Worm (Caenorhabditis elegans) whole organism, L1 larva: ENCODE measurements around the gene otub-1.
A peak's percentile ranks its signal among the peaks of the same experiment; 100 is the strongest.
"Not testable (repeated sequence)": the region's sequence is repeated elsewhere in the genome, so short reads cannot be mapped to it uniquely, and the experiment has no call there.

ENCODE experiments used
- C16A3.4 ChIP-seq: fragments of 150-350 bp; optimal IDR thresholded peaks from 2 replicates; lab custom pipeline; 2014; ENCODE audit warnings: missing biosample characterization, missing genetic modification characterization
- dpl-1 ChIP-seq, 3 experiments: fragments of 150-350 bp in 2 of 3; sonication (generic microtip) in 1 of 3; optimal IDR thresholded peaks; 2 replicates each; lab custom pipeline; 2014 to 2017; ENCODE audit warnings: missing biosample characterization in 3 of 3, missing genetic modification characterization in 3 of 3, missing genetic modification reagents in 3 of 3
- dsc-1 ChIP-seq: sonication (generic microtip); optimal IDR thresholded peaks from 2 replicates; lab custom pipeline; 2016; ENCODE audit warnings: mild to moderate bottlenecking, missing genetic modification characterization, missing compliant biosample characterization
- efl-1 ChIP-seq, 4 experiments: fragments of 150-350 bp; optimal IDR thresholded peaks in 3 of 4; peaks in 1 of 4; 1 replicate in 1 of 4; 2 replicates in 3 of 4; lab custom pipeline; 2014; ENCODE audit warnings: missing biosample characterization in 2 of 4, missing genetic modification characterization in 2 of 4, missing genetic modification reagents in 2 of 4
- efl-3 ChIP-seq: fragments of 200-800 bp; sonication (Bioruptor generic); optimal IDR thresholded peaks from 2 replicates; lab custom pipeline; 2018; ENCODE audit warnings: mild to moderate bottlenecking, missing genetic modification characterization, missing compliant biosample characterization
- egl-27 ChIP-seq, 2 experiments: fragments of 150-350 bp in 1 of 2; sonication (generic microtip); optimal IDR thresholded peaks; 3 replicates each; lab custom pipeline; 2017 to 2018; ENCODE audit warnings: missing biosample characterization in 2 of 2, missing genetic modification characterization in 2 of 2, missing genetic modification reagents in 2 of 2
- elt-2 ChIP-seq: sonication (generic microtip); optimal IDR thresholded peaks from 2 replicates; lab custom pipeline; 2016; ENCODE audit warnings: missing genetic modification characterization, mild to moderate bottlenecking, inconsistent platforms, missing compliant biosample characterization, missing genetic modification reagents
- fkh-10 ChIP-seq: sonication (generic microtip); optimal IDR thresholded peaks from 2 replicates; lab custom pipeline; 2017; ENCODE audit warnings: missing biosample characterization, missing genetic modification reagents, missing genetic modification characterization
- fkh-8 ChIP-seq: sonication (generic microtip); optimal IDR thresholded peaks from 2 replicates; lab custom pipeline; 2016; ENCODE audit warnings: mild to moderate bottlenecking, missing genetic modification characterization, missing compliant biosample characterization
- grh-1 ChIP-seq: fragments of 200-800 bp; sonication (Bioruptor generic); IDR thresholded peaks from 2 replicates; pipeline ENCODE4 v1.3.6; 2022; ENCODE audit warnings: missing genetic modification reagents, missing genetic modification characterization, missing compliant biosample characterization
- hlh-4 ChIP-seq: sonication (generic microtip); optimal IDR thresholded peaks from 2 replicates; lab custom pipeline; 2016; ENCODE audit warnings: mild to moderate bottlenecking, missing genetic modification characterization, missing compliant biosample characterization
- lin-13 ChIP-seq: fragments of 150-350 bp; optimal IDR thresholded peaks from 2 replicates; lab custom pipeline; 2014; ENCODE audit warnings: missing biosample characterization, missing genetic modification reagents, missing genetic modification characterization
- lin-14 ChIP-seq: fragments of 200-800 bp; sonication (Bioruptor generic); optimal IDR thresholded peaks from 2 replicates; lab custom pipeline; 2018; ENCODE audit warnings: mild to moderate bottlenecking, missing genetic modification characterization, moderate library complexity, missing compliant biosample characterization
- lin-35 ChIP-seq, 2 experiments: fragments of 150-350 bp; optimal IDR thresholded peaks; 2 replicates each; lab custom pipeline; 2014; ENCODE audit warnings: missing biosample characterization in 2 of 2, missing genetic modification characterization in 2 of 2, missing genetic modification reagents in 2 of 2
- mep-1 ChIP-seq: fragments of 150-350 bp; optimal IDR thresholded peaks from 2 replicates; lab custom pipeline; 2014; ENCODE audit warnings: missing biosample characterization, missing genetic modification characterization
- nhr-19 ChIP-seq: fragments of 200-800 bp; sonication (Bioruptor generic); conservative IDR thresholded peaks from 2 replicates; pipeline ENCODE4 v1.3.6; 2022; ENCODE audit warnings: missing genetic modification characterization, missing compliant biosample characterization
- nhr-20 ChIP-seq: sonication (generic microtip); optimal IDR thresholded peaks from 2 replicates; lab custom pipeline; 2016; ENCODE audit warnings: mild to moderate bottlenecking, missing genetic modification characterization, missing compliant biosample characterization
- nhr-47 ChIP-seq: sonication (generic microtip); optimal IDR thresholded peaks from 2 replicates; lab custom pipeline; 2016; ENCODE audit warnings: mild to moderate bottlenecking, missing genetic modification characterization, moderate library complexity, missing compliant biosample characterization
- nhr-71 ChIP-seq: sonication (generic microtip); optimal IDR thresholded peaks from 2 replicates; lab custom pipeline; 2016; ENCODE audit warnings: mild to moderate bottlenecking, missing genetic modification characterization, moderate library complexity, missing compliant biosample characterization
- nhr-84 ChIP-seq: sonication (generic microtip); optimal IDR thresholded peaks from 2 replicates; lab custom pipeline; 2017; ENCODE audit warnings: missing biosample characterization, missing genetic modification characterization
- nhr-85 ChIP-seq: sonication (generic microtip); peaks from one replicate; lab custom pipeline; 2016; ENCODE audit warnings: missing genetic modification characterization, inconsistent platforms, missing compliant biosample characterization
- nhr-90 ChIP-seq: sonication (generic microtip); optimal IDR thresholded peaks from 2 replicates; lab custom pipeline; 2016; ENCODE audit warnings: mild to moderate bottlenecking, missing genetic modification characterization, missing compliant biosample characterization; ENCODE audit not compliant: poor library complexity
- pqm-1 ChIP-seq: sonication (generic microtip); optimal IDR thresholded peaks from 3 replicates; lab custom pipeline; 2017; ENCODE audit warnings: missing biosample characterization, missing genetic modification characterization
- rnt-1 ChIP-seq: sonication (generic microtip); optimal IDR thresholded peaks from 2 replicates; lab custom pipeline; 2016; ENCODE audit warnings: mild to moderate bottlenecking, missing genetic modification characterization, moderate library complexity, missing compliant biosample characterization
- snpc-4 ChIP-seq: fragments of 150-350 bp; optimal IDR thresholded peaks from 2 replicates; lab custom pipeline; 2014; ENCODE audit warnings: missing biosample characterization, missing genetic modification characterization
- sptf-1 ChIP-seq: fragments of 150-350 bp; optimal IDR thresholded peaks from 2 replicates; lab custom pipeline; 2014; ENCODE audit warnings: missing biosample characterization, missing genetic modification characterization
- sup-37 ChIP-seq: fragments of 200-800 bp; sonication (Bioruptor generic); optimal IDR thresholded peaks from 2 replicates; lab custom pipeline; 2018; ENCODE audit warnings: mild to moderate bottlenecking, missing genetic modification characterization, missing compliant biosample characterization
- swsn-7 ChIP-seq: sonication (generic microtip); optimal IDR thresholded peaks from 2 replicates; lab custom pipeline; 2016; ENCODE audit warnings: missing genetic modification characterization, missing compliant biosample characterization
- tbx-2 ChIP-seq: sonication (generic microtip); optimal IDR thresholded peaks from 2 replicates; lab custom pipeline; 2016; ENCODE audit warnings: missing genetic modification characterization, missing compliant biosample characterization
- vab-15 ChIP-seq: sonication (generic microtip); optimal IDR thresholded peaks from 2 replicates; lab custom pipeline; 2017; ENCODE audit warnings: missing genotype, mild to moderate bottlenecking, missing genetic modification characterization, missing compliant biosample characterization
- xbp-1 ChIP-seq: sonication (generic microtip); optimal IDR thresholded peaks from 2 replicates; lab custom pipeline; 2016; ENCODE audit warnings: missing genetic modification characterization, missing compliant biosample characterization
- ztf-4 ChIP-seq: fragments of 150-350 bp; optimal IDR thresholded peaks from 2 replicates; lab custom pipeline; 2014; ENCODE audit warnings: missing biosample characterization, missing genetic modification characterization

otub-1 gene

DNA sequence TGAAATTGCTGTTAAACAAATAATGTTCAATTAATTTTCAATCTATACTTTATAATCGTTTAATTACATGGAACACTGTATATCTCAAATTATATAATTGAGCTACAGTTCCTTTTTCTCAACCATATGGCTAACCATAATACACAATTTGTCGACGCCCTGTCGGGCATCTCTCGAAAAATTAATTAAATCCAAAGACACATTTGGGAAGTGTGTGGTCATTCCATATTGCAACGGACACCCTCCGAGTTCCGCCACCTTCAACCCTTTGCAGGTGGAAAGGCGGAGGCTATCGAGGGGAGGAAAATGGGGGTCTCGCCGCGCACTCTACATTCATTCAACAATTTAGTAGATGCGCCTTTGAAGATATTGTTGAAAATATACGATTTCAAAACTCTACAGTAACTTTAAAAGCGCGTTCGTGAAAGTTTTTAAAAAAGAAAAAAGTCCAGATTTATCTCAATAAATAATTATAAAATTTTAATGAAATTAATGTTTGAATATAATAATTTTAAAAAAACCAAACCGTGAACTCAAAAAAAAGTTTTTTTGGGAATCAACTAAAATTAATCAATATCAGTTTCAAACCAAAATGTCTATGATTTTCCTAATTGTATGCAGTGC lies 37.1 kb upstream of the otub-1 start, which contains the start of gene F14H8.8:
F14H8.8 (plus strand) TSS at position 574 of the 624 bp plus-strand sequence.
- peak; percentile 43 for TF ChIP-seq swsn-7 (tag; lab: Kevin White, UChicago)
- TF ChIP-seq nhr-85 (tag; lab: Kevin White, UChicago), result peak; percentile 78
- TF ChIP-seq vab-15 (tag; lab: Kevin White, UChicago), result no peak
- no peak for TF ChIP-seq sup-37 (GFP tag; lab: Kevin White, UChicago)
- TF ChIP-seq nhr-19, result peak; percentile 69
- TF ChIP-seq nhr-90 (tag; lab: Kevin White, UChicago), result peak; percentile 77
- peak; percentile 35 for TF ChIP-seq nhr-20 (tag; lab: Kevin White, UChicago)
- peak in 1 of 3 experiments; percentile 12 for TF ChIP-seq dpl-1 (GFP tag; optimal IDR thresholded peaks at IDR 0.05; lab: Kevin White, UChicago)
- peak; percentile 22 for TF ChIP-seq rnt-1 (tag; lab: Kevin White, UChicago)
- peak in 1 of 2 experiments; percentile 7 for TF ChIP-seq lin-35 (GFP tag; optimal IDR thresholded peaks at IDR 0.05; lab: Kevin White, UChicago)
- no peak for TF ChIP-seq fkh-8 (tag; lab: Kevin White, UChicago)
- TF ChIP-seq snpc-4 (tag; lab: Kevin White, UChicago), result peak; percentile 97
- peak in 1 of 2 experiments; percentile 22 for TF ChIP-seq efl-1 (optimal IDR thresholded peaks at IDR 0.05; lab: Kevin White, UChicago)
- no peak for TF ChIP-seq efl-1 (GFP tag; optimal IDR thresholded peaks at IDR 0.05 in 1 of 2; lab: Kevin White, UChicago)
- no peak for TF ChIP-seq dsc-1 (tag; lab: Kevin White, UChicago)
- TF ChIP-seq fkh-10 (GFP tag; lab: Kevin White, UChicago), result no peak
- TF ChIP-seq nhr-47, result peak; percentile 55
- peak; percentile 49; the same call in 1 of the 2 replicates for TF ChIP-seq grh-1 (GFP tag; lab: Robert Waterston, UW)
- TF ChIP-seq, all 84 proteins: peak for 12

DNA sequence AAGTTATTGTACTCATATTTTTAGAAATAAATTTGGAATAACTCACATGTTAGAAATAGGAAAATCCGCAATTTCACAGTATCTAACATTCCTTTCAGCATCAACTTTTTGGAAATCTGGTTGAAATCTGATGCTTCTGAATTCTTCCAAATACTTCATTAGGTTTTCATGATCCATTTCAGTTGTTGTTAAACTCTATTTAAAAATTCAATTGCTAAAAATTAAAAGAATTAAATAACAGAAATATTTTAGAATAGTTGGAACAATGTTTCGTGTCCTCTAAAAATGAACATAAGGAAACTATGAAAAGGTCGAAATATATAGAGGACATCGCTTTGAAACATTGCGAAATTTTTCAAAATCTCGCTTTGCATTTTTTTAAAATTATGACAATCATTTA lies 34.7 kb upstream of the otub-1 start, which contains the start of gene cng-1:
cng-1 (minus strand) TSS at position 101 of the 400 bp plus-strand sequence.
- not testable (repeated sequence) for TF ChIP-seq efl-3 (GFP tag; lab: Kevin White, UChicago); egl-27 (tag; optimal IDR thresholded peaks at IDR 0.05; lab: Kevin White, UChicago); snpc-4 (tag; lab: Kevin White, UChicago)

DNA sequence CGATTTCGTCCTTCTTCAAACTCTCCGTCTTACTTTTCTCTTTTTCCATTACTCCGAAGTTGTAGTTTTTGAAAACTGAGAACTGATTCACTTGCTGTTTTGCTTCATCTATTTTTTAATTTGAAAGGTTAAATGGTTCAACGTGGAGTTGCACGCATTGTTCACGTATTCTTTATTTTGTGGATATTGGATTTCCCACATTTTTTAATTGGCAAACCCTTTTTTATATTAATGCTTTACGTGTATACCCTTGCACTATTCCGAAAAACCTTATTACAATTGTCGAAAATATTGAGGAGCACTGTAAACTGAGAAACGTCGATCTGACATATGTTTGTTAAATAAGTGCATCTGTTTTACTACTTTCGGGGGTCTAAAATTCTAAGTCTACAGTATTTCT lies 29.3 kb upstream of the otub-1 start, which contains the start of gene melo-3:
melo-3 (minus strand) TSS at position 101 of the 400 bp plus-strand sequence.
- TF ChIP-seq lin-13; swsn-7 (tag; lab: Kevin White, UChicago); nhr-84 (tag; lab: Kevin White, UChicago): not testable (repeated sequence)

DNA sequence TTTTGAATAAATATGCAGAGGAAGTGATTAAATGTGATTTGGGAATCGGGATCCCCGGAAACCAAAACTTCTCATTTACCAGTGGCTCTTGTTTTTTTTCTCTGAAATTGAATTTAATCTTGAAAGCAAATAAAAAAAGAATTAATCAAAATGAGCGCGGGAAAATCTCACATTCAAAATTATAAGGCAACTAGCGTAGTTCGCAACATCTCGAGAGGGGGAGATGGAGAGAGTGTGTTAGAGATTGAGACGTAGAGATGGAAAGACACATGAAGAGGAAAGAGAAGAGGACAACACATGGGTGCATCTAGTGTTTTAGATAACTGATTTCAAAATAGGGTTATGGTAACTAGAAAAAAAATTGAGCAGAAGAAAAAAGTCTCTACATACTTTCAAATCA lies 18.0 kb upstream of the otub-1 start, which contains the start of gene sdc-3:
sdc-3 (minus strand) TSS at position 101 of the 400 bp plus-strand sequence.
- no peak for TF ChIP-seq hlh-4 (tag; lab: Kevin White, UChicago)
- TF ChIP-seq dpl-1 (GFP tag; optimal IDR thresholded peaks at IDR 0.05; lab: Kevin White, UChicago), result peak in 2 of 3 experiments; percentile 14 to 46
- TF ChIP-seq nhr-85 (tag; lab: Kevin White, UChicago), result peak; percentile 47
- TF ChIP-seq efl-1 (optimal IDR thresholded peaks at IDR 0.05; lab: Kevin White, UChicago), result peak; percentile 1 to 39
- TF ChIP-seq efl-1 (GFP tag; optimal IDR thresholded peaks at IDR 0.05 in 1 of 2; lab: Kevin White, UChicago), result peak in 1 of 2 experiments; percentile 29

DNA sequence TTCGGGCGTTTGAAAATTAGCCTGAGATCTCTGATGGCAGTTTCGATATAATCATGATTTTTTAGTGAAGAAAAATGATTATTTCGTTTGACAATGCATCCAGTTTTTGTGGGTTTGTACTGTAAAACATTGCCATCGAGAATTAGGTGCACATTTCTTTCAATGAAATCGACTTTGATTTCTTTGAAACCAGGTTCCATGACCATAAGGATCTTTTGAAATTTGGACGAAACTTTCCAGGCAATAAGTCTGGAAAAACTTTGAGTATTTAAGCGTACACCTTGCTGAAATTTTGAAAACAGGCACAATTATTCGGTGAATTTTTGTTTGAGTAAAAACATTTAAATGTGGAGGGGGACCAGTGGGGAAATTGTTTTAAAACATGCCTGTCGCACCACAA lies 14.4 kb upstream of the otub-1 start:
- no peak for TF ChIP-seq sup-37 (GFP tag; lab: Kevin White, UChicago)
- TF ChIP-seq pqm-1 (tag; lab: Kevin White, UChicago), result no peak
- TF ChIP-seq xbp-1 (tag; lab: Kevin White, UChicago), result no peak

DNA sequence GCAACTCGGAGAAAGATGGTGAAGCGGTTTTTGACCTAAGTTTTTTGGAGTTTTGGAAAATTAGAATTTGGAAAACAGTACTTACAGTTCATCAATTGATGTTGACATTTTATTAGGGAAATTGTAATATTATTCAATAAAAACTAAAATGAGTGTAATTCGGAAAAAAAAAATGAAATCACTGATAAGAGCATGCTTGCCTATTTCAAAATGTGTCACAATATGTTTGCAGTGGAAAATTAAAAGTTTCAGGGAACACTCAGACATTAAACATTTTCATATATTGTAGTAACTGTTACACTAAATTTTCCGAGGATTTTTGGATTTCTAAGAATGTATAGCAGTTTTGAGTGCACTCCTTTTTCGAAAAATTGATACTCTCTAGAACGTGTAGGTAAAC lies 13.7 kb upstream of the otub-1 start, which contains the start of the genes fbxa-82 and C25D7.5:
fbxa-82 (minus strand) TSS at position 163 of the 400 bp plus-strand sequence.
C25D7.5 (plus strand) TSS at position 283 of the 400 bp plus-strand sequence.
- TF ChIP-seq nhr-84 (tag; lab: Kevin White, UChicago), result no peak
- no peak for TF ChIP-seq sptf-1
- no peak for TF ChIP-seq nhr-90 (tag; lab: Kevin White, UChicago)
- TF ChIP-seq nhr-71 (tag; lab: Kevin White, UChicago), result no peak
- no peak for TF ChIP-seq elt-2 (tag; lab: Kevin White, UChicago)
- TF ChIP-seq lin-14 (GFP tag; lab: Kevin White, UChicago), result no peak
- no peak for TF ChIP-seq ztf-4 (tag; lab: Kevin White, UChicago)
- TF ChIP-seq lin-35 (GFP tag; optimal IDR thresholded peaks at IDR 0.05; lab: Kevin White, UChicago), result no peak
- no peak for TF ChIP-seq dpl-1 (GFP tag; optimal IDR thresholded peaks at IDR 0.05; lab: Kevin White, UChicago)
- no peak for TF ChIP-seq C16A3.4 (tag; lab: Kevin White, UChicago)
- TF ChIP-seq mep-1 (tag; lab: Kevin White, UChicago), result no peak
- no peak for TF ChIP-seq tbx-2 (tag; lab: Kevin White, UChicago)
